Worm (Caenorhabditis elegans) whole organism, L3 larva: ENCODE measurements around the gene mct-4.

Experiments used
- ZK546.5 ChIP-seq: sonication (generic microtip); optimal IDR thresholded peaks from 2 replicates; lab custom pipeline; 2017; ENCODE audit warnings: missing biosample characterization, missing genetic modification characterization
- aly-2 ChIP-seq: fragments of 150-350 bp; optimal IDR thresholded peaks from 2 replicates; lab custom pipeline; 2014; ENCODE audit warnings: missing biosample characterization, missing genetic modification characterization
- ama-1 ChIP-seq: fragments of 150-350 bp; optimal IDR thresholded peaks from 2 replicates; lab custom pipeline; 2018
- ceh-28 ChIP-seq: fragments of 150-350 bp; optimal IDR thresholded peaks from 2 replicates; lab custom pipeline; 2014; ENCODE audit warnings: missing biosample characterization, missing genetic modification reagents, missing genetic modification characterization
- daf-12 ChIP-seq: fragments of 150-350 bp; optimal IDR thresholded peaks from 2 replicates; lab custom pipeline; 2014; ENCODE audit warnings: missing biosample characterization, missing genetic modification reagents, missing genetic modification characterization
- egl-5 ChIP-seq: fragments of 150-350 bp; optimal IDR thresholded peaks from 2 replicates; lab custom pipeline; 2017; ENCODE audit warnings: missing biosample characterization, missing genetic modification reagents, missing genetic modification characterization, inconsistent platforms
- elt-2 ChIP-seq: sonication (generic microtip); optimal IDR thresholded peaks from 2 replicates; lab custom pipeline; 2016; ENCODE audit warnings: missing genetic modification reagents, mild to moderate bottlenecking, missing genetic modification characterization, missing compliant biosample characterization
- elt-3 ChIP-seq, 3 experiments: fragments of 150-350 bp in 1 of 3; sonication (generic microtip) in 2 of 3; optimal IDR thresholded peaks; 2 replicates in 2 of 3; 4 replicates in 1 of 3; lab custom pipeline; 2014 to 2017; ENCODE audit warnings: missing biosample characterization in 3 of 3, missing genetic modification characterization in 3 of 3
- fkh-10 ChIP-seq: sonication (generic microtip); optimal IDR thresholded peaks from 2 replicates; lab custom pipeline; 2017; ENCODE audit warnings: missing biosample characterization, missing genetic modification reagents, missing genetic modification characterization
- fkh-2 ChIP-seq: fragments of 150-350 bp; optimal IDR thresholded peaks from 2 replicates; lab custom pipeline; 2014; ENCODE audit warnings: missing biosample characterization, missing genetic modification reagents, missing genetic modification characterization
- hmg-11 ChIP-seq: sonication (generic microtip); optimal IDR thresholded peaks from 2 replicates; lab custom pipeline; 2016; ENCODE audit warnings: missing genetic modification characterization, missing compliant biosample characterization
- jun-1 ChIP-seq: fragments of 150-350 bp; optimal IDR thresholded peaks from 2 replicates; lab custom pipeline; 2014; ENCODE audit warnings: missing biosample characterization, missing genetic modification reagents, missing genetic modification characterization
- lin-15B ChIP-seq: fragments of 150-350 bp; optimal IDR thresholded peaks from 2 replicates; lab custom pipeline; 2014; ENCODE audit warnings: missing biosample characterization, missing genetic modification characterization
- lin-39 ChIP-seq: fragments of 150-350 bp; optimal IDR thresholded peaks from 2 replicates; lab custom pipeline; 2018; ENCODE audit warnings: missing biosample characterization, missing genetic modification reagents, missing genetic modification characterization
- lsy-12 ChIP-seq: sonication (generic microtip); optimal IDR thresholded peaks from 2 replicates; lab custom pipeline; 2016; ENCODE audit warnings: mild to moderate bottlenecking, missing genetic modification characterization, missing compliant biosample characterization
- mml-1 ChIP-seq: fragments of 150-350 bp; sonication (generic microtip); optimal IDR thresholded peaks from 3 replicates; lab custom pipeline; 2014; ENCODE audit warnings: missing biosample characterization, missing genetic modification characterization
- nfya-1 ChIP-seq: sonication (generic microtip); optimal IDR thresholded peaks from 2 replicates; lab custom pipeline; 2017; ENCODE audit warnings: missing genetic modification characterization, mild to moderate bottlenecking, missing compliant biosample characterization, antibody characterized with exemption, moderate library complexity; ENCODE audit not compliant: insufficient read depth
- nhr-11 ChIP-seq: fragments of 150-350 bp; optimal IDR thresholded peaks from 2 replicates; lab custom pipeline; 2014; ENCODE audit warnings: missing biosample characterization, missing genetic modification characterization
- nhr-23 ChIP-seq: fragments of 150-350 bp; optimal IDR thresholded peaks from 2 replicates; lab custom pipeline; 2014; ENCODE audit warnings: missing biosample characterization, missing genetic modification reagents, missing genetic modification characterization
- nhr-237 ChIP-seq: fragments of 150-350 bp; optimal IDR thresholded peaks from 2 replicates; lab custom pipeline; 2014; ENCODE audit warnings: missing biosample characterization, missing genetic modification characterization
- nhr-25 ChIP-seq: sonication (generic microtip); optimal IDR thresholded peaks from 2 replicates; lab custom pipeline; 2017; ENCODE audit warnings: missing biosample characterization, missing genetic modification characterization
- nhr-28 ChIP-seq: fragments of 150-350 bp; optimal IDR thresholded peaks from 2 replicates; lab custom pipeline; 2014; ENCODE audit warnings: missing biosample characterization, missing genetic modification characterization
- nhr-43 ChIP-seq: sonication (generic microtip); optimal IDR thresholded peaks from 2 replicates; lab custom pipeline; 2016; ENCODE audit warnings: mild to moderate bottlenecking, missing genetic modification characterization, missing compliant biosample characterization; ENCODE audit not compliant: poor library complexity, severe bottlenecking
- nhr-67 ChIP-seq: fragments of 150-350 bp; optimal IDR thresholded peaks from 2 replicates; lab custom pipeline; 2014; ENCODE audit warnings: missing biosample characterization, missing genetic modification characterization
- nhr-76 ChIP-seq: fragments of 150-350 bp; sonication (generic microtip); optimal IDR thresholded peaks from 5 replicates; lab custom pipeline; 2014; ENCODE audit warnings: missing biosample characterization, missing genetic modification characterization
- pha-4 ChIP-seq: fragments of 150-350 bp; optimal IDR thresholded peaks from 2 replicates; lab custom pipeline; 2014; ENCODE audit warnings: missing biosample characterization, missing genetic modification reagents, missing genetic modification characterization
- skn-1 ChIP-seq: fragments of 150-350 bp; optimal IDR thresholded peaks from 2 replicates; lab custom pipeline; 2014; ENCODE audit warnings: missing biosample characterization, missing genetic modification characterization
- snpc-4 ChIP-seq: fragments of 150-350 bp; optimal IDR thresholded peaks from 2 replicates; lab custom pipeline; 2014; ENCODE audit warnings: missing biosample characterization, missing genetic modification characterization
- tbx-2 ChIP-seq: sonication (generic microtip); optimal IDR thresholded peaks from 2 replicates; lab custom pipeline; 2016; ENCODE audit warnings: mild to moderate bottlenecking, missing genetic modification characterization, missing compliant biosample characterization
- unc-39 ChIP-seq: sonication (generic microtip); optimal IDR thresholded peaks from 4 replicates; lab custom pipeline; 2017; ENCODE audit warnings: missing biosample characterization, missing genetic modification characterization
- unc-62 ChIP-seq: fragments of 150-350 bp; sonication (generic microtip); optimal IDR thresholded peaks from 4 replicates; lab custom pipeline; 2014; ENCODE audit warnings: missing biosample characterization, missing genetic modification reagents, missing genetic modification characterization
- ztf-4 ChIP-seq: fragments of 150-350 bp; optimal IDR thresholded peaks from 2 replicates; lab custom pipeline; 2014; ENCODE audit warnings: missing biosample characterization, missing genetic modification characterization

Gene mct-4

DNA sequence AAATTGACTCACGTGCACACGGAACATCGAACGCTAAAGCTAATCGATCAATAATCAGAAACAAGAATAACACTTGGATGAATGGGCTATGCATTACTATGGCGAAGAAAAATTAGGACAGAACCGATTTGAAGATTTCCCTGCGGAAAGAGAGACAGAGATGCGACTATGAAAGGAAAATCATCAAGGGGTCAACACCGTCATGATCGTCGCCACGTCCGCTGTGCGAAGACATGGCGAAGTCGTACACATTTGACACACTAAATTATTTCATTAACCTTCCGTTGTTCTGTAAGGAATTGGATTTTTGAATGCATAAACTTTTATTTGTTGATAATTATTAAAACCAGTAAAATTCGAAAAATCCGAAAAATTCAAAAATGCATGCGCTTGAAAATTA is 39.7 kb upstream of the mct-4 start, which contains the start of gene M03F4.6:
Gene M03F4.6 (minus strand): TSS at position 101 of the 400 bp plus-strand sequence.
- TF ChIP-seq pha-4 (tag; lab: Kevin White, UChicago) (no peak), skn-1 (tag; lab: Kevin White, UChicago) (no peak), tbx-2 (tag; lab: Kevin White, UChicago) (peak; percentile 66), nhr-76 (no peak), unc-39 (no peak), elt-3 (tag; optimal IDR thresholded peaks at IDR 0.05; lab: Kevin White, UChicago) (peak in 1 of 3 experiments; percentile 48), nhr-23 (tag; lab: Kevin White, UChicago) (peak; percentile 96), daf-12 (tag; lab: Kevin White, UChicago) (no peak), hmg-11 (tag; lab: Kevin White, UChicago) (no peak), snpc-4 (tag; lab: Kevin White, UChicago) (no peak), ceh-28 (tag; lab: Kevin White, UChicago) (peak; percentile 29), mml-1 (tag; lab: Kevin White, UChicago) (no peak), elt-2 (tag; lab: Kevin White, UChicago) (no peak), aly-2 (tag; lab: Kevin White, UChicago) (no peak), nhr-28 (tag; lab: Kevin White, UChicago) (no peak), ztf-4 (peak; percentile 2), nhr-25 (peak; percentile 80), fkh-2 (no peak), nhr-43 (tag; lab: Kevin White, UChicago) (peak; percentile 67), lin-39 (no peak), nfya-1 (tag; lab: Kevin White, UChicago) (peak; percentile 15), ZK546.5 (tag; lab: Kevin White, UChicago) (no peak), egl-5 (tag; lab: Kevin White, UChicago) (peak; percentile 46), ama-1 (lab: Kevin White, UChicago) (peak; percentile 87)

DNA sequence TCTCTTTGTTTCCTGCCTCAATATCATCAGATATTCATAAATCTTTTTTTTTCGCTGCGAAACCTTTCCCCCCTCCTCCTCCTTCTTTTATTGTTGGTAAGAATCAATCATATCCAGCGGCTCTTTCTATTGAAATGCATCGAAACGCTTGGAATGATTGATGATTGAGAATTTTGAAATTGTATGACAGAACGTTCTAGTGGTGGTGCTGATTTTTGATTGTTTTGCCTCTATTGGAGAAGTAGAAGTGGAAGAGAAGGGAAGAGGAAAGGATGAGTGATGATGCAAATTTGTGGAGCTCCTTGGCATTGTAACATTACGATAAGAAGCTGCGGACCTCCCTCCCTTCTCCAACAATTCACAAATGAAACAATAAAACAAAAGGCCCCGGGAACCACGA is 36.0 kb upstream of the mct-4 start:
- TF ChIP-seq fkh-10 (GFP tag; lab: Kevin White, UChicago) (no peak), lsy-12 (tag; lab: Kevin White, UChicago) (no peak), lin-39 (peak; percentile 43), elt-2 (tag; lab: Kevin White, UChicago) (no peak), ama-1 (lab: Kevin White, UChicago) (no peak), lin-15B (tag; lab: Kevin White, UChicago) (no peak), ZK546.5 (tag; lab: Kevin White, UChicago) (no peak)
- TF ChIP-seq, all 47 proteins: peak for 1

- TF ChIP-seq nhr-11: peak; percentile 23
- peak; percentile 12 for TF ChIP-seq nhr-25
- TF ChIP-seq nfya-1 (tag; lab: Kevin White, UChicago): peak; percentile 88
- TF ChIP-seq ama-1 (lab: Kevin White, UChicago): no peak
- no peak for TF ChIP-seq unc-62 (GFP tag; lab: Kevin White, UChicago)
- no peak for TF ChIP-seq nhr-237 (tag; lab: Kevin White, UChicago)
- no peak for TF ChIP-seq fkh-2
- TF ChIP-seq ZK546.5 (tag; lab: Kevin White, UChicago): no peak
- TF ChIP-seq lin-15B (tag; lab: Kevin White, UChicago): peak; percentile 20
- TF ChIP-seq jun-1 (tag; lab: Kevin White, UChicago): peak; percentile 60
- peak; percentile 72 for TF ChIP-seq tbx-2 (tag; lab: Kevin White, UChicago)
- TF ChIP-seq hmg-11 (tag; lab: Kevin White, UChicago): peak; percentile 62
- TF ChIP-seq ceh-28 (tag; lab: Kevin White, UChicago): peak; percentile 17
- TF ChIP-seq egl-5 (tag; lab: Kevin White, UChicago): peak; percentile 95
- TF ChIP-seq snpc-4 (tag; lab: Kevin White, UChicago): peak; percentile 24
- TF ChIP-seq lin-39: peak; percentile 95
- peak; percentile 78 for TF ChIP-seq pha-4 (tag; lab: Kevin White, UChicago)
- no peak for TF ChIP-seq nhr-67 (tag; lab: Kevin White, UChicago)
- TF ChIP-seq, all 47 proteins: peak for 12
Measured at ce11 chrX:4961681-4962656, 32.4 kb upstream of the mct-4 start.
